Worm (Caenorhabditis elegans) whole organism, midembryonic: ENCODE data around the gene srh-251.
"Not testable (repeated sequence)": the region's sequence is repeated elsewhere in the genome, so short reads cannot be mapped to it uniquely, and the experiment has no call there.

ENCODE experiments used
- T22C8.4 ChIP-seq: fragments of 200-800 bp; sonication (Bioruptor generic); IDR thresholded peaks from 2 replicates; pipeline ENCODE4 v1.3.6; 2022; ENCODE audit warnings: missing genetic modification characterization, missing compliant biosample characterization
- cog-1 ChIP-seq: sonication (generic microtip); optimal IDR thresholded peaks from 2 replicates; lab custom pipeline; 2016; ENCODE audit warnings: missing genetic modification characterization, missing compliant biosample characterization
- flt-1 ChIP-seq: fragments of 200-800 bp; sonication (Bioruptor generic); IDR thresholded peaks from 2 replicates; pipeline ENCODE4 v1.3.6; 2022; ENCODE audit warnings: missing genetic modification characterization, missing compliant biosample characterization
- klf-2 ChIP-seq: fragments of 200-800 bp; sonication (Bioruptor generic); conservative IDR thresholded peaks from 2 replicates; pipeline ENCODE4 v1.3.6; 2022; ENCODE audit warnings: missing genetic modification reagents, missing genetic modification characterization, missing compliant biosample characterization
- med-1 ChIP-seq: sonication (generic microtip); optimal IDR thresholded peaks from 2 replicates; lab custom pipeline; 2017; ENCODE audit warnings: missing genetic modification characterization, mild to moderate bottlenecking, missing compliant biosample characterization, antibody characterized with exemption, missing genetic modification reagents; ENCODE audit not compliant: insufficient read depth
- ref-1 ChIP-seq: fragments of 200-800 bp; sonication (Bioruptor generic); conservative IDR thresholded peaks from 2 replicates; pipeline ENCODE4 v1.3.6; 2022; ENCODE audit warnings: missing genetic modification reagents, missing genetic modification characterization, missing compliant biosample characterization
- tab-1 ChIP-seq: fragments of 200-800 bp; sonication (Bioruptor generic); IDR thresholded peaks from 2 replicates; pipeline ENCODE4 v1.3.6; 2022; ENCODE audit warnings: missing genetic modification characterization, missing compliant biosample characterization
- ztf-23 ChIP-seq: fragments of 200-800 bp; sonication (Bioruptor generic); IDR thresholded peaks from 2 replicates; pipeline ENCODE4 v1.3.6; 2022; ENCODE audit warnings: missing genetic modification reagents, missing genetic modification characterization, missing compliant biosample characterization
- ztf-29 ChIP-seq: fragments of 200-800 bp; sonication (Bioruptor generic); IDR thresholded peaks from 2 replicates; pipeline ENCODE4 v1.3.6; 2022; ENCODE audit warnings: missing genetic modification reagents, missing genetic modification characterization, missing compliant biosample characterization

Gene srh-251

ce11 chrV:15384733-15385132, 5.0 kb upstream of the srh-251 start, which contains the start of gene str-102:
Gene str-102, plus strand, starts transcription at chrV:15385033.
- TF ChIP-seq T22C8.4 (GFP tag; lab: Robert Waterston, UW) (no peak), klf-2 (GFP tag; lab: Robert Waterston, UW) (no peak), ztf-29 (GFP tag; lab: Robert Waterston, UW) (no peak), ztf-23 (GFP tag; lab: Robert Waterston, UW) (no peak), med-1 (GFP tag; lab: Kevin White, UChicago) (no peak), ref-1 (GFP tag; lab: Robert Waterston, UW) (no peak), flt-1 (no peak), tab-1 (GFP tag; lab: Robert Waterston, UW) (no peak), cog-1 (tag; lab: Kevin White, UChicago) (no peak)

DNA sequence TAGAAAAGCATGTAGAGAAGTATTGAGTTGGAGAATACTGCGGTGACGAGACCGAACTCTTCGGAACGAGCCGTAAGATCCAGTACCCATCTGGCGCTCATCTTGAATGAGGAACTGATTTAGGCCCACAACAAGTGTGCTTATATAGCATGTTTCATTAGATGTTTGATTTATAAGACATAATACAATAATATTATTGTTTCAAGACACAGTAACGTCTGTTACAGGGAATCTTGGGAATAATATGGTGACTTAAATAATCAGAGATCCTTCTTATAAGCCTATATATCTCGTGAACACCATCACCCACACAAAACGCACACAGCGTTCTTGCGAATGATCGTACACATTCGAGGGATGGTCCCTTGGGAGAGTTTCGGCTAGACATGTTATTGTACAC, 4.0 kb upstream of the srh-251 start, which contains the start of gene str-88:
TSS of gene str-88 (minus strand) at position 101 of the 400 bp plus-strand sequence.
- TF ChIP-seq ztf-23 (GFP tag; lab: Robert Waterston, UW) (no peak), cog-1 (tag; lab: Kevin White, UChicago) (no peak), klf-2 (GFP tag; lab: Robert Waterston, UW) (no peak), med-1 (GFP tag; lab: Kevin White, UChicago) (no peak), ref-1 (GFP tag; lab: Robert Waterston, UW) (no peak)

DNA sequence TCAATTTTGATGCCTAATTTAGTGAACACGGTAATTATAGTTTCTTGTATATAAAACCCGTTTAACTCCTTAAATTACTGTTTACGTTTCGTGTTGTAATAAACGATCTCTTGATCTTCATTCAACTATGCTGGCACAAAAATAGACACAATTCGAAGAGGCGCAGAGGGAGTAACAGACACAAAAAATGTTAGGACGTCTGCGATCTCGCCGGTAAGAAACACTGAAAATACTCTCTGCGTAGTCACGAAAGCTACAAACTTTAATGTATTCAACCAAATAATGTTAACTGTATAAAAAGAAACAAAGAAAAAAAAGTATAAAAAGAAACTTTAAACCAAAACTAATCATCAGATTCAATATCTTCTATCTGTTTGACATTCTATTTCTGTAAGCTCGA, 1.1 kb upstream of the srh-251 start, which contains the start of gene dhs-23:
TSS of gene dhs-23 (plus strand) at position 363 of the 400 bp plus-strand sequence.
- TF ChIP-seq tab-1 (GFP tag; lab: Robert Waterston, UW) (no peak), med-1 (GFP tag; lab: Kevin White, UChicago) (no peak), cog-1 (tag; lab: Kevin White, UChicago) (no peak), ztf-29 (GFP tag; lab: Robert Waterston, UW) (no peak), flt-1 (no peak), ztf-23 (GFP tag; lab: Robert Waterston, UW) (no peak), ref-1 (GFP tag; lab: Robert Waterston, UW) (no peak), T22C8.4 (GFP tag; lab: Robert Waterston, UW) (no peak)

DNA sequence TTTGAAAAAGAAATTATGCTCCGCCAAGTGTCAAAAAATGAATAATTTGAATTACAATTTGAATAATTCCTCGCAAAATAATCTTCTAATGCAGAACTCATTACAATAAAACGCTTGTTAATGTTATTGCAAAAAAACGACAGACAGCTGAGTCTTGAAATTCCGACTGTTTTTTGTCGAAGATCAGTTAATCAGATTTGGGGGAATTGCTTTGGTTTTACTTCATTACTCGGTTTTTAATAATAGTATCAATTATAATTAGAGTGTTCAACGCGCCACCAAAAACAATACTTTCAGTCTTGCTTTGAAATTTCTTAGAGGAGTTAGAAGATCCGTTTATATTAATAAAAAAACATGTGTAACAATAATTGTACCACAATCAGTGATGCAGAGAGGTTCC, 1.8 kb downstream of the srh-251 start, which contains the start of gene srh-122:
TSS of gene srh-122 (minus strand) at position 101 of the 400 bp plus-strand sequence.
- no peak for TF ChIP-seq med-1 (GFP tag; lab: Kevin White, UChicago)
- TF ChIP-seq cog-1 (tag; lab: Kevin White, UChicago): no peak
- TF ChIP-seq ztf-23 (GFP tag; lab: Robert Waterston, UW): no peak
- TF ChIP-seq ztf-29 (GFP tag; lab: Robert Waterston, UW): no peak
- no peak for TF ChIP-seq tab-1 (GFP tag; lab: Robert Waterston, UW)
- TF ChIP-seq klf-2 (GFP tag; lab: Robert Waterston, UW): no peak
- TF ChIP-seq T22C8.4 (GFP tag; lab: Robert Waterston, UW): no peak
- TF ChIP-seq ref-1 (GFP tag; lab: Robert Waterston, UW): no peak
- TF ChIP-seq flt-1: no peak

- no peak for TF ChIP-seq klf-2 (GFP tag; lab: Robert Waterston, UW)
- TF ChIP-seq T22C8.4 (GFP tag; lab: Robert Waterston, UW): no peak
- no peak for TF ChIP-seq tab-1 (GFP tag; lab: Robert Waterston, UW)
- no peak for TF ChIP-seq med-1 (GFP tag; lab: Kevin White, UChicago)
- TF ChIP-seq ztf-23 (GFP tag; lab: Robert Waterston, UW): no peak
- TF ChIP-seq ztf-29 (GFP tag; lab: Robert Waterston, UW): no peak
- TF ChIP-seq ref-1 (GFP tag; lab: Robert Waterston, UW): no peak
- TF ChIP-seq cog-1 (tag; lab: Kevin White, UChicago): no peak
- no peak for TF ChIP-seq flt-1
Observed at ce11 chrV:15376223-15376622, 3.5 kb downstream of the srh-251 start, which contains the start of gene srh-52. Gene srh-52, minus strand, starts transcription at chrV:15376323.

ce11 chrV:15369707-15370106, 10.0 kb downstream of the srh-251 start, which contains the start of gene nhr-269:
Gene nhr-269, minus strand, starts transcription at chrV:15369807.
- no peak for TF ChIP-seq klf-2 (GFP tag; lab: Robert Waterston, UW)
- no peak for TF ChIP-seq ztf-23 (GFP tag; lab: Robert Waterston, UW)
- no peak for TF ChIP-seq cog-1 (tag; lab: Kevin White, UChicago)
- TF ChIP-seq med-1 (GFP tag; lab: Kevin White, UChicago): no peak
- TF ChIP-seq ref-1 (GFP tag; lab: Robert Waterston, UW): no peak
- TF ChIP-seq T22C8.4 (GFP tag; lab: Robert Waterston, UW): no peak
- no peak for TF ChIP-seq tab-1 (GFP tag; lab: Robert Waterston, UW)
- TF ChIP-seq ztf-29 (GFP tag; lab: Robert Waterston, UW): no peak
- no peak for TF ChIP-seq flt-1

- TF ChIP-seq T22C8.4 (GFP tag; lab: Robert Waterston, UW) (no peak), tab-1 (GFP tag; lab: Robert Waterston, UW) (no peak), cog-1 (tag; lab: Kevin White, UChicago) (no peak), klf-2 (GFP tag; lab: Robert Waterston, UW) (no peak), ztf-29 (GFP tag; lab: Robert Waterston, UW) (no peak), flt-1 (no peak), ref-1 (GFP tag; lab: Robert Waterston, UW) (no peak), ztf-23 (GFP tag; lab: Robert Waterston, UW) (no peak), med-1 (GFP tag; lab: Kevin White, UChicago) (no peak)
Observed at ce11 chrV:15367770-15368169, 11.9 kb downstream of the srh-251 start.

DNA sequence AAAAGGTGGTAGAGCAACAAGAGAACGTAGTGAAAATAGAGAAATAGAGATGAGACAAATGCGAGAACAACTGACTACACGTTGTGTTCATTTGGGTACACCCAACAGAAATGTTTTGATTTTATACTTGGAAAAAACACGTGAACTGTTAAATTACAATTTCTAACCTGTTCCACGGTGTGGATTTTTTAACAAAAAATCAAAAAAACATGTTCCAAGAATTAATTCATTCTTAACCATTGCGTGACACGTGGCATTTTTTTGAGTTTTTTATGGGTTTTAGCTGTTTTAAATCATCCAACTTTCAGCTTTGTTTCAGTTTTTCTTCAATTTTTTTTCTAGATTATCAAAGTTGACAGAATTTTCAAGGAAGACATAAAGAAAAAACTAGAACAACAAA, 18.3 kb downstream of the srh-251 start, which contains the start of gene ech-1.1:
TSS of gene ech-1.1 (minus strand) at position 101 of the 400 bp plus-strand sequence.
- not testable (repeated sequence) for TF ChIP-seq ztf-23, ztf-29, ref-1 (GFP tag; lab: Robert Waterston, UW)

- TF ChIP-seq ztf-29 (GFP tag; lab: Robert Waterston, UW) (no peak), cog-1 (tag; lab: Kevin White, UChicago) (no peak), med-1 (GFP tag; lab: Kevin White, UChicago) (no peak), ztf-23 (GFP tag; lab: Robert Waterston, UW) (no peak), ref-1 (GFP tag; lab: Robert Waterston, UW) (no peak), klf-2 (GFP tag; lab: Robert Waterston, UW) (no peak), T22C8.4 (GFP tag; lab: Robert Waterston, UW) (no peak), flt-1 (no peak)
Observed at ce11 chrV:15354648-15355047, 25.1 kb downstream of the srh-251 start, which contains the start of gene C29F3.7. Gene C29F3.7, plus strand, starts transcription at chrV:15354901.
